Worm (Caenorhabditis elegans) whole organism, L2 larva: ENCODE measurements around the gene M01F1.9.

ENCODE experiments used
- alr-1 ChIP-seq: fragments of 150-350 bp; optimal IDR thresholded peaks from 2 replicates; lab custom pipeline; 2014; ENCODE audit warnings: missing biosample characterization, missing genetic modification characterization
- ama-1 ChIP-seq: fragments of 150-350 bp; optimal IDR thresholded peaks from 2 replicates; lab custom pipeline; 2018; ENCODE audit warnings: inconsistent platforms
- mbf-1 ChIP-seq: sonication (generic microtip); optimal IDR thresholded peaks from 2 replicates; lab custom pipeline; 2017; ENCODE audit warnings: missing biosample characterization, missing genetic modification characterization
- mdl-1 ChIP-seq, 2 experiments: fragments of 150-350 bp in 1 of 2; sonication (generic microtip) in 1 of 2; optimal IDR thresholded peaks; 2 replicates each; lab custom pipeline; 2017; ENCODE audit warnings: missing biosample characterization in 2 of 2, missing genetic modification characterization in 2 of 2
- nhr-237 ChIP-seq: fragments of 150-350 bp; optimal IDR thresholded peaks from 2 replicates; lab custom pipeline; 2014; ENCODE audit warnings: missing biosample characterization, missing genetic modification characterization
- unc-39 ChIP-seq: fragments of 150-350 bp; optimal IDR thresholded peaks from 2 replicates; lab custom pipeline; 2014; ENCODE audit warnings: missing biosample characterization, missing genetic modification characterization
- zag-1 ChIP-seq: fragments of 150-350 bp; optimal IDR thresholded peaks from 2 replicates; lab custom pipeline; 2014; ENCODE audit warnings: missing biosample characterization, missing genetic modification characterization

DNA sequence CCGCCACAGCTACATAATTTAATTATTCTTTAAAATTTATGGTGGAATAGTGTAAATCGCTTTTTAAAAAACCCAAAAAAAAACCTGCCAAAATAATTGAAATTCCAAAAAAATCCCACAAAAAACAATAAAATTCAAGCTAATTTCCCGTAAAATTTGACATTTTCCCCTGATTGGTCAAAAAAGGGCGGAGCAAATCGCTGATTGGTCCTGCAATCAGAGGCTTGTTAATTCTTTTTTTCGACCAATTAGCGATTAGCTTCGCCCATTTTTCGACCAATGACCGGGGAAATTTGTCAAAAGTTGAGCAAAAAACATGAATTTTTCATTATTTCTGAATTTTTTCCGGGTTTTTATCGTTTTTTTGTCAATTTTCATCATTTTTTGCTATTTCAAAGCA is 31.8 kb downstream of the M01F1.9 start:
- TF ChIP-seq zag-1 (tag; lab: Kevin White, UChicago) (no peak), unc-39 (tag; lab: Kevin White, UChicago) (no peak), ama-1 (no peak), nhr-237 (tag; lab: Kevin White, UChicago) (no peak), mbf-1 (no peak), mdl-1 (tag; optimal IDR thresholded peaks at IDR 0.05; lab: Kevin White, UChicago) (no peak), alr-1 (no peak)
